Worm (Caenorhabditis elegans) whole organism, L1 larva: ENCODE measurements around the gene nlp-14.

Experiments
- F16B12.6 ChIP-seq: fragments of 150-350 bp; optimal IDR thresholded peaks from 2 replicates; lab custom pipeline; 2014; ENCODE audit warnings: missing biosample characterization, missing genetic modification characterization
- aha-1 ChIP-seq: fragments of 150-350 bp; optimal IDR thresholded peaks from 2 replicates; lab custom pipeline; 2014; ENCODE audit warnings: missing biosample characterization, missing genetic modification characterization
- alr-1 ChIP-seq: fragments of 200-800 bp; sonication (Bioruptor generic); optimal IDR thresholded peaks from 2 replicates; lab custom pipeline; 2018; ENCODE audit warnings: borderline replicate concordance, mild to moderate bottlenecking, missing genetic modification characterization, missing compliant biosample characterization
- aly-2 ChIP-seq: fragments of 150-350 bp; optimal IDR thresholded peaks from 2 replicates; lab custom pipeline; 2014; ENCODE audit warnings: missing biosample characterization, missing genetic modification characterization
- blmp-1 ChIP-seq: fragments of 150-350 bp; optimal IDR thresholded peaks from 2 replicates; lab custom pipeline; 2014; ENCODE audit warnings: missing biosample characterization, missing genetic modification characterization
- ceh-63 ChIP-seq: fragments of 200-800 bp; sonication (Bioruptor generic); optimal IDR thresholded peaks from 2 replicates; lab custom pipeline; 2018; ENCODE audit warnings: mild to moderate bottlenecking, missing genetic modification characterization, missing compliant biosample characterization
- ceh-8 ChIP-seq: fragments of 200-800 bp; sonication (Bioruptor generic); optimal IDR thresholded peaks from 2 replicates; lab custom pipeline; 2018; ENCODE audit warnings: mild to moderate bottlenecking, missing genetic modification characterization, moderate library complexity, missing compliant biosample characterization
- ceh-90 ChIP-seq: sonication (generic microtip); optimal IDR thresholded peaks from 2 replicates; lab custom pipeline; 2016; ENCODE audit warnings: missing genetic modification characterization, missing compliant biosample characterization
- dpl-1 ChIP-seq, 3 experiments: fragments of 150-350 bp in 2 of 3; sonication (generic microtip) in 1 of 3; optimal IDR thresholded peaks; 2 replicates each; lab custom pipeline; 2014 to 2017; ENCODE audit warnings: missing biosample characterization in 3 of 3, missing genetic modification characterization in 3 of 3, missing genetic modification reagents in 3 of 3
- efl-1 ChIP-seq, 4 experiments: fragments of 150-350 bp; optimal IDR thresholded peaks in 3 of 4; peaks in 1 of 4; 1 replicate in 1 of 4; 2 replicates in 3 of 4; lab custom pipeline; 2014; ENCODE audit warnings: missing biosample characterization in 2 of 4, missing genetic modification characterization in 2 of 4, missing genetic modification reagents in 2 of 4
- efl-3 ChIP-seq: fragments of 200-800 bp; sonication (Bioruptor generic); optimal IDR thresholded peaks from 2 replicates; lab custom pipeline; 2018; ENCODE audit warnings: mild to moderate bottlenecking, missing genetic modification characterization, missing compliant biosample characterization
- egl-13 ChIP-seq: sonication (generic microtip); optimal IDR thresholded peaks from 2 replicates; lab custom pipeline; 2016; ENCODE audit warnings: missing genotype, missing genetic modification reagents, missing genetic modification characterization, missing compliant biosample characterization
- egl-27 ChIP-seq, 2 experiments: fragments of 150-350 bp in 1 of 2; sonication (generic microtip); optimal IDR thresholded peaks; 3 replicates each; lab custom pipeline; 2017 to 2018; ENCODE audit warnings: missing biosample characterization in 2 of 2, missing genetic modification characterization in 2 of 2, missing genetic modification reagents in 2 of 2
- fkh-10 ChIP-seq: sonication (generic microtip); optimal IDR thresholded peaks from 2 replicates; lab custom pipeline; 2017; ENCODE audit warnings: missing biosample characterization, missing genetic modification reagents, missing genetic modification characterization
- fkh-8 ChIP-seq: sonication (generic microtip); optimal IDR thresholded peaks from 2 replicates; lab custom pipeline; 2016; ENCODE audit warnings: mild to moderate bottlenecking, missing genetic modification characterization, missing compliant biosample characterization
- grh-1 ChIP-seq: fragments of 200-800 bp; sonication (Bioruptor generic); IDR thresholded peaks from 2 replicates; pipeline ENCODE4 v1.3.6; 2022; ENCODE audit warnings: missing genetic modification reagents, missing genetic modification characterization, missing compliant biosample characterization
- hlh-4 ChIP-seq: sonication (generic microtip); optimal IDR thresholded peaks from 2 replicates; lab custom pipeline; 2016; ENCODE audit warnings: mild to moderate bottlenecking, missing genetic modification characterization, missing compliant biosample characterization
- hpl-2 ChIP-seq: fragments of 150-350 bp; optimal IDR thresholded peaks from 2 replicates; lab custom pipeline; 2014; ENCODE audit warnings: missing biosample characterization, missing genetic modification reagents, missing genetic modification characterization
- isw-1 ChIP-seq: fragments of 200-800 bp; sonication (Bioruptor generic); IDR thresholded peaks from 2 replicates; pipeline ENCODE4 v1.3.6; 2022; ENCODE audit warnings: missing genetic modification characterization, missing compliant biosample characterization
- lin-14 ChIP-seq: fragments of 200-800 bp; sonication (Bioruptor generic); optimal IDR thresholded peaks from 2 replicates; lab custom pipeline; 2018; ENCODE audit warnings: mild to moderate bottlenecking, missing genetic modification characterization, moderate library complexity, missing compliant biosample characterization
- lin-35 ChIP-seq, 2 experiments: fragments of 150-350 bp; optimal IDR thresholded peaks; 2 replicates each; lab custom pipeline; 2014; ENCODE audit warnings: missing biosample characterization in 2 of 2, missing genetic modification characterization in 2 of 2, missing genetic modification reagents in 2 of 2
- lin-39 ChIP-seq: fragments of 150-350 bp; optimal IDR thresholded peaks from 2 replicates; lab custom pipeline; 2014; ENCODE audit warnings: missing biosample characterization, missing genetic modification reagents, missing genetic modification characterization
- lir-3 ChIP-seq: sonication (generic microtip); optimal IDR thresholded peaks from 2 replicates; lab custom pipeline; 2016; ENCODE audit warnings: mild to moderate bottlenecking, missing genetic modification characterization, moderate library complexity, missing compliant biosample characterization; ENCODE audit not compliant: poor library complexity
- mab-9 ChIP-seq: fragments of 200-800 bp; sonication (Bioruptor generic); IDR thresholded peaks from 2 replicates; pipeline ENCODE4 v1.3.6; 2022; ENCODE audit warnings: missing genetic modification reagents, missing genetic modification characterization, missing compliant biosample characterization
- mep-1 ChIP-seq: fragments of 150-350 bp; optimal IDR thresholded peaks from 2 replicates; lab custom pipeline; 2014; ENCODE audit warnings: missing biosample characterization, missing genetic modification characterization
- nhr-19 ChIP-seq: fragments of 200-800 bp; sonication (Bioruptor generic); conservative IDR thresholded peaks from 2 replicates; pipeline ENCODE4 v1.3.6; 2022; ENCODE audit warnings: missing genetic modification characterization, missing compliant biosample characterization
- nhr-20 ChIP-seq: sonication (generic microtip); optimal IDR thresholded peaks from 2 replicates; lab custom pipeline; 2016; ENCODE audit warnings: mild to moderate bottlenecking, missing genetic modification characterization, missing compliant biosample characterization
- nhr-28 ChIP-seq: fragments of 150-350 bp; optimal IDR thresholded peaks from 2 replicates; lab custom pipeline; 2014; ENCODE audit warnings: missing biosample characterization, missing genetic modification characterization
- nhr-71 ChIP-seq: sonication (generic microtip); optimal IDR thresholded peaks from 2 replicates; lab custom pipeline; 2016; ENCODE audit warnings: mild to moderate bottlenecking, missing genetic modification characterization, moderate library complexity, missing compliant biosample characterization
- nhr-76 ChIP-seq: sonication (generic microtip); optimal IDR thresholded peaks from 2 replicates; lab custom pipeline; 2017; ENCODE audit warnings: missing biosample characterization, missing genetic modification characterization
- nhr-84 ChIP-seq: sonication (generic microtip); optimal IDR thresholded peaks from 2 replicates; lab custom pipeline; 2017; ENCODE audit warnings: missing biosample characterization, missing genetic modification characterization
- nhr-85 ChIP-seq: sonication (generic microtip); peaks from one replicate; lab custom pipeline; 2016; ENCODE audit warnings: missing genetic modification characterization, inconsistent platforms, missing compliant biosample characterization
- nhr-90 ChIP-seq: sonication (generic microtip); optimal IDR thresholded peaks from 2 replicates; lab custom pipeline; 2016; ENCODE audit warnings: mild to moderate bottlenecking, missing genetic modification characterization, missing compliant biosample characterization; ENCODE audit not compliant: poor library complexity
- pag-3 ChIP-seq: sonication (generic microtip); optimal IDR thresholded peaks from 2 replicates; lab custom pipeline; 2017; ENCODE audit warnings: missing genetic modification characterization, mild to moderate bottlenecking, missing compliant biosample characterization, antibody characterized with exemption, borderline replicate concordance; ENCODE audit not compliant: insufficient read depth
- pax-3 ChIP-seq: fragments of 200-800 bp; sonication (Bioruptor generic); optimal IDR thresholded peaks from 2 replicates; lab custom pipeline; 2018; ENCODE audit warnings: mild to moderate bottlenecking, missing genetic modification characterization, moderate library complexity, missing compliant biosample characterization
- snpc-4 ChIP-seq: fragments of 150-350 bp; optimal IDR thresholded peaks from 2 replicates; lab custom pipeline; 2014; ENCODE audit warnings: missing biosample characterization, missing genetic modification characterization
- snu-23 ChIP-seq: sonication (generic microtip); optimal IDR thresholded peaks from 2 replicates; lab custom pipeline; 2016; ENCODE audit warnings: missing genetic modification characterization, missing compliant biosample characterization
- sup-37 ChIP-seq: fragments of 200-800 bp; sonication (Bioruptor generic); optimal IDR thresholded peaks from 2 replicates; lab custom pipeline; 2018; ENCODE audit warnings: mild to moderate bottlenecking, missing genetic modification characterization, missing compliant biosample characterization
- swsn-7 ChIP-seq: sonication (generic microtip); optimal IDR thresholded peaks from 2 replicates; lab custom pipeline; 2016; ENCODE audit warnings: missing genetic modification characterization, missing compliant biosample characterization
- tbx-2 ChIP-seq: sonication (generic microtip); optimal IDR thresholded peaks from 2 replicates; lab custom pipeline; 2016; ENCODE audit warnings: missing genetic modification characterization, missing compliant biosample characterization
- tlp-1 ChIP-seq: fragments of 150-350 bp; optimal IDR thresholded peaks from 2 replicates; lab custom pipeline; 2014; ENCODE audit warnings: missing biosample characterization, missing genetic modification characterization
- ztf-4 ChIP-seq: fragments of 150-350 bp; optimal IDR thresholded peaks from 2 replicates; lab custom pipeline; 2014; ENCODE audit warnings: missing biosample characterization, missing genetic modification characterization

nlp-14 gene

ce11 chrX:8878709-8879108 is 40.5 kb downstream of the nlp-14 start:
- no peak for TF ChIP-seq isw-1 (GFP tag; lab: Robert Waterston, UW)
- TF ChIP-seq nhr-85 (tag; lab: Kevin White, UChicago), result peak; percentile 72
- no peak for TF ChIP-seq pax-3
- TF ChIP-seq, all 84 proteins: peak for 1

- TF ChIP-seq nhr-20 (peak; percentile 26), snu-23 (GFP tag; lab: Kevin White, UChicago) (peak; percentile 23), egl-27 (tag; optimal IDR thresholded peaks at IDR 0.05; lab: Kevin White, UChicago) (no peak), lin-35 (GFP tag; optimal IDR thresholded peaks at IDR 0.05; lab: Kevin White, UChicago) (peak in 1 of 2 experiments; percentile 17), lin-39 (no peak), nhr-28 (tag; lab: Kevin White, UChicago) (no peak), efl-3 (no peak), sup-37 (GFP tag; lab: Kevin White, UChicago) (no peak), nhr-84 (tag; lab: Kevin White, UChicago) (no peak), efl-1 (optimal IDR thresholded peaks at IDR 0.05; lab: Kevin White, UChicago) (no peak), efl-1 (GFP tag; optimal IDR thresholded peaks at IDR 0.05 in 1 of 2; lab: Kevin White, UChicago) (peak in 1 of 2 experiments; percentile 86), grh-1 (GFP tag; lab: Robert Waterston, UW) (no peak), tbx-2 (no peak)
Observed at ce11 chrX:8877162-8877561, 42.1 kb downstream of the nlp-14 start.

DNA sequence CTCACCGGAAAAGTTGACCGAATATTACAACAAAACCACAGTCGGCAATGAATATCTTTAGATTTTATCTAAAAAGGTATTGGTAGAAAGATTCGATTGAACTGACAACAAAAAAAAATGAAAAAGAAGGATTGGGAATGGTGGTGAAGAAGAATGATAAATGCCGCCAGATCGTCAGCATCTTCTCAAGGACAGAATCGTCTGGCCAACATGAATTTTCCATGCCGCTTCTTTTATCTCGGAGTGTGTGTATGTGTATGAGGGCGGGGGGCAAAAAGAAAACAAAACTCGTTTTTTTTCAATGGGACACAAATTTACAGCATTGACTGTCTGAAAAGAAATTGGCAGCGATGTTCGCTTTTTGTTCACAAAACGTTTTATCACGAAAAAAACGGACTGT is 43.4 kb downstream of the nlp-14 start:
- TF ChIP-seq ztf-4, result no peak
- no peak for TF ChIP-seq aha-1 (tag; lab: Kevin White, UChicago)
- 0 out of 2 replicates have a peak, but pooled peaks have one; percentile 17 for TF ChIP-seq grh-1 (GFP tag; lab: Robert Waterston, UW)
- no peak for TF ChIP-seq alr-1 (tag; lab: Kevin White, UChicago)
- TF ChIP-seq dpl-1 (GFP tag; optimal IDR thresholded peaks at IDR 0.05; lab: Kevin White, UChicago), result no peak
- TF ChIP-seq mep-1, result peak; percentile 27
- peak; percentile 28 for TF ChIP-seq nhr-85 (tag; lab: Kevin White, UChicago)
- no peak for TF ChIP-seq hpl-2
- TF ChIP-seq nhr-19 (GFP tag; lab: Robert Waterston, UW), result no peak
- TF ChIP-seq swsn-7 (tag; lab: Kevin White, UChicago), result no peak
- no peak for TF ChIP-seq F16B12.6 (tag; lab: Kevin White, UChicago)
- TF ChIP-seq nhr-71, result no peak
- peak; percentile 53 for TF ChIP-seq blmp-1 (tag; lab: Kevin White, UChicago)
- TF ChIP-seq lir-3 (tag; lab: Kevin White, UChicago), result no peak
- peak; percentile 48 for TF ChIP-seq lin-14 (GFP tag; lab: Kevin White, UChicago)

DNA sequence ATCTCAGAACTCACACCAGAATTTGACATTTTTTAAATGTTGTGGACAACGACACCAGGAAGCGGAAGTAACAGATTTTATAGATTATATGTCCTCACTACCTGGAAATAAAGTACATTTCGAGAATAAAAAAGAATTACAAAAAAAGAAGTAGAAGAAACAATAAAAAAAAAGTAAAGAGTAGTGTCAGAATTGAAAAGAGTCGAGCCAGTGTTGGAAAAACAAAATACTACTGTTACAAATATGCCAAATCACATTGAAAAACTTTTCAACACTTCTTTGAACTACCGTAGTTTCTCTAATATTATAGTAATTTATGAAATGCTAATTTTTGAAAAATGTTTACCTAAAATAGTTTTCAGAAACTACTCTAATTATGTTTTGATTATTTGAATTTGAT is 44.5 kb downstream of the nlp-14 start, which contains the start of gene C06E2.1:
TSS of gene C06E2.1 (minus strand) at position 101 of the 400 bp plus-strand sequence.
- TF ChIP-seq fkh-8 (tag; lab: Kevin White, UChicago), result peak; percentile 71
- TF ChIP-seq mab-9 (GFP tag; lab: Robert Waterston, UW), result no peak
- no peak for TF ChIP-seq hlh-4 (tag; lab: Kevin White, UChicago)

DNA sequence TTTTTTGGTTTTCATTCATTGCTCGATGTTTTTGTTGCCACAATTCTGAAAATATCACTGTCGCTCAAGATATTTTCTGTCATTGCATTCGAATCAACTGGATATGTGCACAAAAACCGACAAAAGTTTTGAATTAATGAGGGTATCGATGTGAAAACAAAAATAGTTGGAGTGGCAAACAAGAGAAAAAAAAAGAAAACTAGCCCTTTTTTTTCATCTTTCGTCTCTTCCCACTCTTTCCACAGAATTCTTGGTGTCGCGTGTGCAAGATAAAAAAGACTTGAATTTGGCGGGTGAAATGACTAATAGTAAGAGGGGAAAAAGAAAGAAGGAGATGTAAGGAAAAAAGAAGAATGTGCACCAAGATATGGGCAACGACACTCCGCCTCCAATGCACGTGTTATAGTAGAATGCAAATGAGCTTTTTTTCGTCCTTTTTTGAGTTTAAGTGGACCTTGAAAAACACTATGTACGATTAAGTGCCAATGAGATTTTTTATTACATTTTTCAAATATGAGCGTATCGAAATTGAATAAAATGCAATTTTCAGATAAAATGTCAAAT is 50.0 kb downstream of the nlp-14 start, which contains the start of the genes ubc-22 and ubc-21:
TSS of gene ubc-22 (minus strand) at position 51 of the 564 bp plus-strand sequence.
TSS of gene ubc-21 (plus strand) at position 514 of the 564 bp plus-strand sequence.
- no peak for TF ChIP-seq nhr-90 (tag; lab: Kevin White, UChicago)
- TF ChIP-seq nhr-20, result no peak
- TF ChIP-seq pax-3, result no peak
- TF ChIP-seq hlh-4 (tag; lab: Kevin White, UChicago), result no peak
- TF ChIP-seq aly-2 (tag; lab: Kevin White, UChicago), result no peak
- no peak for TF ChIP-seq egl-13 (tag; lab: Kevin White, UChicago)
- TF ChIP-seq snpc-4 (tag; lab: Kevin White, UChicago), result no peak
- peak; percentile 67 for TF ChIP-seq fkh-8 (tag; lab: Kevin White, UChicago)
- TF ChIP-seq swsn-7 (tag; lab: Kevin White, UChicago), result no peak
- no peak for TF ChIP-seq nhr-76
- no peak for TF ChIP-seq ceh-63 (GFP tag; lab: Kevin White, UChicago)
- no peak for TF ChIP-seq mab-9 (GFP tag; lab: Robert Waterston, UW)
- TF ChIP-seq fkh-10 (GFP tag; lab: Kevin White, UChicago), result peak; percentile 10
- TF ChIP-seq lin-35 (GFP tag; optimal IDR thresholded peaks at IDR 0.05; lab: Kevin White, UChicago), result peak in 1 of 2 experiments; percentile 20
- no peak for TF ChIP-seq ceh-90 (tag; lab: Kevin White, UChicago)
- TF ChIP-seq tlp-1 (tag; lab: Kevin White, UChicago), result no peak
- TF ChIP-seq blmp-1 (tag; lab: Kevin White, UChicago), result no peak
- TF ChIP-seq lir-3 (tag; lab: Kevin White, UChicago), result no peak
- no peak for TF ChIP-seq ztf-4
- TF ChIP-seq pag-3, result no peak
- no peak for TF ChIP-seq sup-37 (GFP tag; lab: Kevin White, UChicago)
- TF ChIP-seq ceh-8 (GFP tag; lab: Kevin White, UChicago), result no peak
